Worm (Caenorhabditis elegans) whole organism, midembryonic: ENCODE measurements around the gene C15H9.9.

Experiments
- T22C8.4 ChIP-seq: fragments of 200-800 bp; sonication (Bioruptor generic); IDR thresholded peaks from 2 replicates; pipeline ENCODE4 v1.3.6; 2022; ENCODE audit warnings: missing genetic modification characterization, missing compliant biosample characterization
- cog-1 ChIP-seq: sonication (generic microtip); optimal IDR thresholded peaks from 2 replicates; lab custom pipeline; 2016; ENCODE audit warnings: missing genetic modification characterization, missing compliant biosample characterization
- flt-1 ChIP-seq: fragments of 200-800 bp; sonication (Bioruptor generic); IDR thresholded peaks from 2 replicates; pipeline ENCODE4 v1.3.6; 2022; ENCODE audit warnings: missing genetic modification characterization, missing compliant biosample characterization
- klf-2 ChIP-seq: fragments of 200-800 bp; sonication (Bioruptor generic); conservative IDR thresholded peaks from 2 replicates; pipeline ENCODE4 v1.3.6; 2022; ENCODE audit warnings: missing genetic modification reagents, missing genetic modification characterization, missing compliant biosample characterization
- med-1 ChIP-seq: sonication (generic microtip); optimal IDR thresholded peaks from 2 replicates; lab custom pipeline; 2017; ENCODE audit warnings: missing genetic modification characterization, mild to moderate bottlenecking, missing compliant biosample characterization, antibody characterized with exemption, missing genetic modification reagents; ENCODE audit not compliant: insufficient read depth
- ref-1 ChIP-seq: fragments of 200-800 bp; sonication (Bioruptor generic); conservative IDR thresholded peaks from 2 replicates; pipeline ENCODE4 v1.3.6; 2022; ENCODE audit warnings: missing genetic modification reagents, missing genetic modification characterization, missing compliant biosample characterization
- tab-1 ChIP-seq: fragments of 200-800 bp; sonication (Bioruptor generic); IDR thresholded peaks from 2 replicates; pipeline ENCODE4 v1.3.6; 2022; ENCODE audit warnings: missing genetic modification characterization, missing compliant biosample characterization
- ztf-23 ChIP-seq: fragments of 200-800 bp; sonication (Bioruptor generic); IDR thresholded peaks from 2 replicates; pipeline ENCODE4 v1.3.6; 2022; ENCODE audit warnings: missing genetic modification reagents, missing genetic modification characterization, missing compliant biosample characterization
- ztf-29 ChIP-seq: fragments of 200-800 bp; sonication (Bioruptor generic); IDR thresholded peaks from 2 replicates; pipeline ENCODE4 v1.3.6; 2022; ENCODE audit warnings: missing genetic modification reagents, missing genetic modification characterization, missing compliant biosample characterization

The C15H9.9 gene

DNA sequence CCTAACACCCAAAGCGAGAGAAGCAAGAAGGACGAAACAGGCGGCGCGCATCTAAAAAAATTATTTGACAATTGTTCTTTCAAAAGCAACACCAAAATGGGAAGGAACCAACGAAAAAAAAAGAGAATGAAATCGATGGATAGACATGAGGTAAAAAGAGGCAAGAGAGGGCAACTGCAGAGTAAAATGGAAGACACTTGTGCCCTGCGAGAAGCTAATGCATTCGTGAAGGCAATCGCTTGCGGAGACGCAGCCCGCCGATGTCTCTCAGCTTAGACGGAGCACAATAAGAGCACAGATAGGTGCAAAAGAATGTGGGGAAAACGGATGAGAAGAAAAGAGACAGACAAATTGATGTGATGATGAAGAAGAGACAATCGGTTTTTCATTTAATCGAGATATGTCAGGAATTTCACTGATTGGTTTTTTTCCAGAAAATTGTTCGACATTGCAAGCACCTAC lies at the start of gene C15H9.9:
Gene C15H9.9, minus strand, starts transcription at position 51 of the 462 bp plus-strand sequence.
- TF ChIP-seq flt-1 (no peak), ztf-29 (GFP tag; lab: Robert Waterston, UW) (no peak), med-1 (no peak), cog-1 (no peak), T22C8.4 (GFP tag; lab: Robert Waterston, UW) (no peak), klf-2 (GFP tag; lab: Robert Waterston, UW) (no peak), ztf-23 (GFP tag; lab: Robert Waterston, UW) (no peak), ref-1 (no peak)

ce11 chrX:6175829-6176228 lies 47.8 kb upstream of the C15H9.9 start, which contains the start of gene T25B2.3:
TSS of gene T25B2.3 (plus strand) at chrX:6176129.
- TF ChIP-seq ref-1 (no peak), cog-1 (no peak), ztf-29 (GFP tag; lab: Robert Waterston, UW) (no peak), flt-1 (no peak), tab-1 (GFP tag; lab: Robert Waterston, UW) (no peak), ztf-23 (GFP tag; lab: Robert Waterston, UW) (no peak), klf-2 (GFP tag; lab: Robert Waterston, UW) (no peak), T22C8.4 (GFP tag; lab: Robert Waterston, UW) (no peak), med-1 (no peak)

DNA sequence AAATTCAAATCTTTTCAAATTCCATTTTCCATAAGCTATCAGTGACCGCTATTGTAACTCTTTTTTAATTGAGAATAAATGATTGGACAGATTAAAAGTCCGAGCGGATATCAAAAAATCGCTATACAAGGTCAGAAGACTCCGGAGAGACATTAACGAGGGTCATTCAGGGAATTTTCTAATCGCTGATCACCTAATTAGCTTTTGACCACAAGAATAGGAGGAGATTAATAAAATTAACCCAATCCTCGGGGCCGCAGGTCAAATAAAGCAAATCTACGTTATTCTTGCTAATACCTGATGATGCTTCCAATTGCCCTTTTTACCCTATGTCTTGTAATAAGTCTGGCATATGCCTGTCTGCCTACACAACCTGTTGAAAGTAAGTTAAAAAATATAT lies 45.6 kb upstream of the C15H9.9 start, which contains the start of gene T25B2.1:
Gene T25B2.1, plus strand, starts transcription at position 301 of the 400 bp plus-strand sequence.
- TF ChIP-seq ztf-23 (GFP tag; lab: Robert Waterston, UW) (no peak), klf-2 (GFP tag; lab: Robert Waterston, UW) (no peak), ztf-29 (GFP tag; lab: Robert Waterston, UW) (no peak)

DNA sequence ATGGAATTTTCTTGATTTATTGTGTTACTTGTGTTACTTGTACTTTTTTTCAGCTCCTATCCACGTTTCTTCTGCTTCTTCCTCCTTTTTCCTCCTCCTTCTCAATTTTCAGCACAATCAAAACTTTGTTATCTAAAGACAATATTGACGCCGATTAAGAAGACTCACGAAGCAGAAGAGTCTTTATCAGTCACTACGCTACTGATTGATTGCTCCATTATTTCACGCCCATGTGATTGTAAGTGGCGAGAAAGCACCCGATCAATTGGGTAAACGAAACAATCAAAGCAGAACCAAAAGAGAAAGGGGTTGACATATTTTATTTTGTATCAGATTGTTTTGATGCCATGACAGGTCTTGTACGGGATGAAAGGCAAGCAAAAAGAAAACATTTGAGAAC lies 41.2 kb upstream of the C15H9.9 start, which contains the start of gene T25B2.2:
Gene T25B2.2, plus strand, starts transcription at position 392 of the 400 bp plus-strand sequence.
- TF ChIP-seq cog-1 (no peak), tab-1 (GFP tag; lab: Robert Waterston, UW) (no peak), ref-1 (no peak), T22C8.4 (GFP tag; lab: Robert Waterston, UW) (no peak), med-1 (no peak), ztf-29 (GFP tag; lab: Robert Waterston, UW) (no peak)

- TF ChIP-seq klf-2 (GFP tag; lab: Robert Waterston, UW) (no peak), ztf-23 (GFP tag; lab: Robert Waterston, UW) (no peak), med-1 (no peak), tab-1 (GFP tag; lab: Robert Waterston, UW) (no peak), ref-1 (no peak), cog-1 (no peak), flt-1 (no peak), ztf-29 (GFP tag; lab: Robert Waterston, UW) (no peak), T22C8.4 (GFP tag; lab: Robert Waterston, UW) (no peak)
Observed at ce11 chrX:6167376-6167775, 39.3 kb upstream of the C15H9.9 start.

DNA sequence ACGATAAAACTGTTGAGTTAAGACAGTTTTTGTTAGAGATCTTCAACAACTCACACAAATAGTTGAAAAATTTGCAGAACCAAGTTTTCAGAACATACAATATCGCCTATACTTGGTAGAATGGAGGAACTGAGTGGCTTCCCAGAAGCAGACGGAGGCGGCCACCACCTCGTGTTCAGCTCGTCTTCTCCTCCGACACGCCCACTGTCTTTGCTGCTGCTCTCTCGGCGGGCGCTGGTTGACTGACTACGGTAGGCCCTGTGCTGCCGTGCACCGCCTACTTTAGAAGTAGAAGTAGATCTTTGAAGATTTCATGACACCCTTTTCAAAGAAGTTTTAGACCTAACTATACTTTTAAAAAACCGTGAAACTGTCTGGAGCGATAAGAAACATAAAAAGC lies 34.0 kb upstream of the C15H9.9 start:
- TF ChIP-seq ztf-23 (GFP tag; lab: Robert Waterston, UW) = no peak
- no peak for TF ChIP-seq ref-1
- TF ChIP-seq tab-1 (GFP tag; lab: Robert Waterston, UW) = no peak
- no peak for TF ChIP-seq cog-1
- TF ChIP-seq med-1 = no peak
- no peak for TF ChIP-seq flt-1
- TF ChIP-seq klf-2 (GFP tag; lab: Robert Waterston, UW) = no peak
- TF ChIP-seq ztf-29 (GFP tag; lab: Robert Waterston, UW) = no peak
- no peak for TF ChIP-seq T22C8.4 (GFP tag; lab: Robert Waterston, UW)

ce11 chrX:6160427-6160826 lies 32.4 kb upstream of the C15H9.9 start, which contains the start of gene odd-2:
TSS of gene odd-2 (minus strand) at chrX:6160527.
- TF ChIP-seq med-1 (no peak), ztf-29 (GFP tag; lab: Robert Waterston, UW) (no peak), klf-2 (GFP tag; lab: Robert Waterston, UW) (no peak), tab-1 (GFP tag; lab: Robert Waterston, UW) (no peak), T22C8.4 (GFP tag; lab: Robert Waterston, UW) (no peak), ref-1 (no peak), cog-1 (no peak), ztf-23 (GFP tag; lab: Robert Waterston, UW) (no peak), flt-1 (no peak)

- no peak for TF ChIP-seq med-1
- TF ChIP-seq klf-2 (GFP tag; lab: Robert Waterston, UW) = no peak
- no peak for TF ChIP-seq cog-1
- no peak for TF ChIP-seq ztf-29 (GFP tag; lab: Robert Waterston, UW)
- no peak for TF ChIP-seq flt-1
- TF ChIP-seq tab-1 (GFP tag; lab: Robert Waterston, UW) = no peak
- no peak for TF ChIP-seq ref-1
- no peak for TF ChIP-seq ztf-23 (GFP tag; lab: Robert Waterston, UW)
- TF ChIP-seq T22C8.4 (GFP tag; lab: Robert Waterston, UW) = no peak
Observed at ce11 chrX:6159562-6159961, 31.5 kb upstream of the C15H9.9 start.

ce11 chrX:6157411-6157916 lies 29.4 kb upstream of the C15H9.9 start:
- TF ChIP-seq flt-1 (no peak), cog-1 (no peak), klf-2 (GFP tag; lab: Robert Waterston, UW) (no peak), ztf-23 (GFP tag; lab: Robert Waterston, UW) (no peak), med-1 (no peak), T22C8.4 (GFP tag; lab: Robert Waterston, UW) (no peak), tab-1 (GFP tag; lab: Robert Waterston, UW) (no peak), ztf-29 (GFP tag; lab: Robert Waterston, UW) (no peak), ref-1 (no peak)

ce11 chrX:6155436-6155835 lies 27.4 kb upstream of the C15H9.9 start:
- no peak for TF ChIP-seq med-1
- TF ChIP-seq T22C8.4 (GFP tag; lab: Robert Waterston, UW) = no peak
- no peak for TF ChIP-seq ref-1
- TF ChIP-seq klf-2 (GFP tag; lab: Robert Waterston, UW) = no peak
- no peak for TF ChIP-seq tab-1 (GFP tag; lab: Robert Waterston, UW)
- no peak for TF ChIP-seq ztf-29 (GFP tag; lab: Robert Waterston, UW)
- TF ChIP-seq flt-1 = no peak
